Fruit fly (Drosophila melanogaster) whole organism, embryonic: ENCODE data around the gene Nepl3.

Experiments used
- CG10431 ChIP-seq: fragments of 200-800 bp; sonication (Bioruptor generic); optimal IDR thresholded peaks from 3 replicates; lab custom pipeline; 2018; ENCODE audit warnings: missing biosample characterization, mild to moderate bottlenecking, missing genetic modification characterization
- CG11560 ChIP-seq: fragments of 200-800 bp; sonication (Bioruptor generic); IDR thresholded peaks from 3 replicates; pipeline ENCODE4 v1.3.6; 2022; ENCODE audit warnings: missing biosample characterization, missing genetic modification characterization
- CG12769 ChIP-seq: fragments of 200-800 bp; sonication (Bioruptor generic); optimal IDR thresholded peaks from 2 replicates; lab custom pipeline; 2019; ENCODE audit warnings: missing biosample characterization, mild to moderate bottlenecking, missing genetic modification characterization, moderate library complexity
- CG12942 ChIP-seq: fragments of 200-800 bp; sonication (Bioruptor generic); optimal IDR thresholded peaks from 3 replicates; lab custom pipeline; 2016; ENCODE audit warnings: missing biosample characterization, missing genetic modification characterization
- CG13123 ChIP-seq: fragments of 200-800 bp; sonication (Bioruptor generic); optimal IDR thresholded peaks from 2 replicates; lab custom pipeline; 2016; ENCODE audit warnings: missing biosample characterization, missing genetic modification characterization
- CG13287 ChIP-seq: fragments of 200-800 bp; sonication (Bioruptor generic); IDR thresholded peaks from 2 replicates; pipeline ENCODE4 v1.3.6; 2022; ENCODE audit warnings: missing biosample characterization, missing genetic modification characterization; ENCODE audit not compliant: partially characterized antibody
- CG13894 ChIP-seq: fragments of 200-800 bp; sonication (Bioruptor generic); optimal IDR thresholded peaks from 3 replicates; lab custom pipeline; 2018; ENCODE audit warnings: missing biosample characterization, mild to moderate bottlenecking, missing genetic modification characterization, moderate library complexity
- CG2678 ChIP-seq: fragments of 200-800 bp; sonication (Bioruptor generic); optimal IDR thresholded peaks from 3 replicates; lab custom pipeline; 2019; ENCODE audit warnings: missing biosample characterization, mild to moderate bottlenecking, missing genetic modification characterization, moderate library complexity
- CG31365 ChIP-seq: fragments of 200-800 bp; sonication (Bioruptor generic); optimal IDR thresholded peaks from 2 replicates; lab custom pipeline; 2018; ENCODE audit warnings: missing biosample characterization, mild to moderate bottlenecking, missing genetic modification characterization
- CG3847 ChIP-seq: fragments of 200-800 bp; sonication (Bioruptor generic); IDR thresholded peaks from 2 replicates; pipeline ENCODE4 v1.3.6; 2022; ENCODE audit warnings: missing biosample characterization, missing genetic modification characterization
- CG7372 ChIP-seq: fragments of 200-800 bp; sonication (Bioruptor generic); IDR thresholded peaks from 2 replicates; pipeline ENCODE4 v1.3.6; 2022; ENCODE audit warnings: missing biosample characterization, missing genetic modification characterization
- CG7745 ChIP-seq: fragments of 200-800 bp; sonication (Bioruptor generic); optimal IDR thresholded peaks from 2 replicates; lab custom pipeline; 2018; ENCODE audit warnings: missing biosample characterization, mild to moderate bottlenecking, missing genetic modification characterization, moderate library complexity
- CG8359 ChIP-seq: fragments of 200-800 bp; sonication (Bioruptor generic); optimal IDR thresholded peaks from 2 replicates; lab custom pipeline; 2017; ENCODE audit warnings: missing biosample characterization, mild to moderate bottlenecking, missing genetic modification characterization, borderline replicate concordance
- Chrac-16 ChIP-seq: fragments of 200-800 bp; sonication (Bioruptor generic); optimal IDR thresholded peaks from 3 replicates; lab custom pipeline; 2016; ENCODE audit warnings: missing biosample characterization, missing genetic modification characterization
- E2f1 ChIP-seq: fragments of 200-800 bp; sonication (Bioruptor generic); IDR thresholded peaks from 2 replicates; pipeline ENCODE4 v1.3.6; 2022; ENCODE audit warnings: missing biosample characterization, missing genetic modification characterization
- Elba2 ChIP-seq: fragments of 200-800 bp; sonication (Bioruptor generic); optimal IDR thresholded peaks from 3 replicates; lab custom pipeline; 2016; ENCODE audit warnings: missing biosample characterization, missing genetic modification characterization
- H2.0 ChIP-seq: fragments of 200-800 bp; sonication (Bioruptor generic); IDR thresholded peaks from 2 replicates; pipeline ENCODE4 v1.3.6; 2022; ENCODE audit warnings: missing biosample characterization, missing genetic modification characterization
- HLH54F ChIP-seq: fragments of 200-800 bp; sonication (Bioruptor generic); optimal IDR thresholded peaks from 3 replicates; lab custom pipeline; 2016; ENCODE audit warnings: missing biosample characterization, missing genetic modification characterization
- HmgZ ChIP-seq: fragments of 200-800 bp; sonication (Bioruptor generic); optimal IDR thresholded peaks from 2 replicates; lab custom pipeline; 2018; ENCODE audit warnings: missing biosample characterization, mild to moderate bottlenecking, missing genetic modification characterization
- Hr78 ChIP-seq, 2 experiments: fragments of 200-800 bp in 1 of 2; fragments of >200 bp in 1 of 2; sonication (Bioruptor generic) in 1 of 2; optimal IDR thresholded peaks; 2 replicates each; lab custom pipeline; 2017 to 2019; ENCODE audit warnings: missing biosample characterization in 2 of 2, missing genetic modification characterization in 2 of 2, mild to moderate bottlenecking in 1 of 2, moderate library complexity in 1 of 2
- Hsf ChIP-seq: fragments of 200-800 bp; sonication (Bioruptor generic); optimal IDR thresholded peaks from 3 replicates; lab custom pipeline; 2016; ENCODE audit warnings: missing biosample characterization, missing genetic modification characterization
- Med ChIP-seq: fragments of 200-800 bp; sonication (Bioruptor generic); peaks from one replicate; lab custom pipeline; 2016; ENCODE audit warnings: missing biosample characterization, missing genetic modification characterization, mild to moderate bottlenecking, inconsistent platforms, moderate library complexity
- Side ChIP-seq: fragments of 200-800 bp; sonication (Bioruptor generic); optimal IDR thresholded peaks from 2 replicates; lab custom pipeline; 2016; ENCODE audit warnings: missing biosample characterization, missing genetic modification characterization
- Sry-β ChIP-seq: fragments of 200-800 bp; sonication (Bioruptor generic); optimal IDR thresholded peaks from 2 replicates; lab custom pipeline; 2018; ENCODE audit warnings: missing biosample characterization, mild to moderate bottlenecking, missing genetic modification characterization, moderate library complexity
- Sry-δ ChIP-seq: fragments of 200-800 bp; sonication (Bioruptor generic); optimal IDR thresholded peaks from 2 replicates; lab custom pipeline; 2016; ENCODE audit warnings: missing biosample characterization, missing genetic modification characterization
- Usf ChIP-seq: fragments of 200-800 bp; sonication (Bioruptor generic); optimal IDR thresholded peaks from 2 replicates; lab custom pipeline; 2017; ENCODE audit warnings: missing genotype, missing biosample characterization, missing genetic modification characterization
- Xrp1 ChIP-seq: fragments of 200-800 bp; sonication (Bioruptor generic); IDR thresholded peaks from 2 replicates; pipeline ENCODE4 v1.3.6; 2022; ENCODE audit warnings: missing biosample characterization, missing genetic modification characterization
- ac ChIP-seq: fragments of 200-800 bp; sonication (Bioruptor generic); optimal IDR thresholded peaks from 3 replicates; lab custom pipeline; 2017; ENCODE audit warnings: missing biosample characterization, mild to moderate bottlenecking, missing genetic modification characterization
- amos ChIP-seq: fragments of 200-800 bp; sonication (Bioruptor generic); IDR thresholded peaks from 2 replicates; pipeline ENCODE4 v1.3.6; 2022; ENCODE audit warnings: missing biosample characterization, missing genetic modification characterization; ENCODE audit not compliant: partially characterized antibody
- caup ChIP-seq: fragments of 200-800 bp; sonication (Bioruptor generic); optimal IDR thresholded peaks from 3 replicates; lab custom pipeline; 2017; ENCODE audit warnings: missing biosample characterization, mild to moderate bottlenecking, missing genetic modification characterization, moderate library complexity; ENCODE audit not compliant: severe bottlenecking
- disco-r ChIP-seq: fragments of 200-800 bp; sonication (Bioruptor generic); optimal IDR thresholded peaks from 2 replicates; lab custom pipeline; 2016; ENCODE audit warnings: missing biosample characterization, missing genetic modification characterization
- ewg ChIP-seq: fragments of 200-800 bp; sonication (Bioruptor generic); optimal IDR thresholded peaks from 3 replicates; lab custom pipeline; 2017; ENCODE audit warnings: mild to moderate bottlenecking, missing biosample characterization, missing genetic modification reagents, missing genetic modification characterization
- fd64A ChIP-seq: fragments of 200-800 bp; sonication (Bioruptor generic); optimal IDR thresholded peaks from 3 replicates; lab custom pipeline; 2018; ENCODE audit warnings: missing biosample characterization, mild to moderate bottlenecking, missing genetic modification characterization
- gcm ChIP-seq: fragments of 200-800 bp; sonication (Bioruptor generic); optimal IDR thresholded peaks from 2 replicates; lab custom pipeline; 2019; ENCODE audit warnings: missing biosample characterization, mild to moderate bottlenecking, missing genetic modification characterization, moderate library complexity
- gcm2 ChIP-seq: fragments of 200-800 bp; sonication (Bioruptor generic); optimal IDR thresholded peaks from 2 replicates; lab custom pipeline; 2016; ENCODE audit warnings: missing biosample characterization, missing genetic modification characterization
- insv ChIP-seq, 2 experiments: fragments of 200-800 bp; sonication (Bioruptor generic); optimal IDR thresholded peaks; 3 replicates each; lab custom pipeline; 2016 to 2018; ENCODE audit warnings: missing biosample characterization in 2 of 2, missing genetic modification characterization in 2 of 2
- kah ChIP-seq: fragments of 200-800 bp; sonication (Bioruptor generic); optimal IDR thresholded peaks from 2 replicates; lab custom pipeline; 2018; ENCODE audit warnings: missing biosample characterization, mild to moderate bottlenecking, missing genetic modification characterization
- klu ChIP-seq: fragments of 200-800 bp; sonication (Bioruptor generic); IDR thresholded peaks from 2 replicates; pipeline ENCODE4 v1.3.6; 2022; ENCODE audit warnings: missing biosample characterization, missing genetic modification characterization
- nerfin-2 ChIP-seq: fragments of 200-800 bp; sonication (Bioruptor generic); IDR thresholded peaks from 2 replicates; pipeline ENCODE4 v1.3.6; 2022; ENCODE audit warnings: missing biosample characterization, missing genetic modification characterization; ENCODE audit not compliant: partially characterized antibody
- pita ChIP-seq: fragments of 200-800 bp; sonication (Bioruptor generic); optimal IDR thresholded peaks from 2 replicates; lab custom pipeline; 2017; ENCODE audit warnings: missing biosample characterization, mild to moderate bottlenecking, missing genetic modification characterization
- pros ChIP-seq: fragments of 200-800 bp; sonication (Bioruptor generic); optimal IDR thresholded peaks from 3 replicates; lab custom pipeline; 2019; ENCODE audit warnings: missing biosample characterization, mild to moderate bottlenecking, missing genetic modification characterization, moderate library complexity
- pum ChIP-seq: fragments of 200-800 bp; sonication (Bioruptor generic); optimal IDR thresholded peaks from 2 replicates; lab custom pipeline; 2016; ENCODE audit warnings: missing biosample characterization, missing genetic modification characterization
- sd ChIP-seq: fragments of 200-800 bp; sonication (Bioruptor generic); optimal IDR thresholded peaks from 3 replicates; lab custom pipeline; 2018; ENCODE audit warnings: missing biosample characterization, mild to moderate bottlenecking, missing genetic modification characterization, moderate library complexity
- sim ChIP-seq: fragments of 200-800 bp; sonication (Bioruptor generic); IDR thresholded peaks from 2 replicates; pipeline ENCODE4 v1.3.6; 2022; ENCODE audit warnings: missing biosample characterization, missing genetic modification characterization
- sqz ChIP-seq: fragments of 200-800 bp; sonication (Bioruptor generic); optimal IDR thresholded peaks from 3 replicates; lab custom pipeline; 2018; ENCODE audit warnings: missing biosample characterization, mild to moderate bottlenecking, missing genetic modification characterization
- unc-4 ChIP-seq: fragments of 200-800 bp; sonication (Bioruptor generic); IDR thresholded peaks from 2 replicates; pipeline ENCODE4 v1.3.6; 2022; ENCODE audit warnings: missing biosample characterization, missing genetic modification characterization; ENCODE audit not compliant: partially characterized antibody
- unpg ChIP-seq: fragments of 200-800 bp; sonication (Bioruptor generic); optimal IDR thresholded peaks from 3 replicates; lab custom pipeline; 2018; ENCODE audit warnings: missing biosample characterization, mild to moderate bottlenecking, missing genetic modification characterization, moderate library complexity
- z ChIP-seq: fragments of 200-800 bp; sonication (Bioruptor generic); IDR thresholded peaks from 3 replicates; pipeline ENCODE4 v1.3.6; 2022; ENCODE audit warnings: missing biosample characterization, missing genetic modification characterization
- zen ChIP-seq: fragments of 200-800 bp; sonication (Bioruptor generic); optimal IDR thresholded peaks from 3 replicates; lab custom pipeline; 2018; ENCODE audit warnings: missing biosample characterization, mild to moderate bottlenecking, missing genetic modification characterization, moderate library complexity

Nepl3 gene

DNA sequence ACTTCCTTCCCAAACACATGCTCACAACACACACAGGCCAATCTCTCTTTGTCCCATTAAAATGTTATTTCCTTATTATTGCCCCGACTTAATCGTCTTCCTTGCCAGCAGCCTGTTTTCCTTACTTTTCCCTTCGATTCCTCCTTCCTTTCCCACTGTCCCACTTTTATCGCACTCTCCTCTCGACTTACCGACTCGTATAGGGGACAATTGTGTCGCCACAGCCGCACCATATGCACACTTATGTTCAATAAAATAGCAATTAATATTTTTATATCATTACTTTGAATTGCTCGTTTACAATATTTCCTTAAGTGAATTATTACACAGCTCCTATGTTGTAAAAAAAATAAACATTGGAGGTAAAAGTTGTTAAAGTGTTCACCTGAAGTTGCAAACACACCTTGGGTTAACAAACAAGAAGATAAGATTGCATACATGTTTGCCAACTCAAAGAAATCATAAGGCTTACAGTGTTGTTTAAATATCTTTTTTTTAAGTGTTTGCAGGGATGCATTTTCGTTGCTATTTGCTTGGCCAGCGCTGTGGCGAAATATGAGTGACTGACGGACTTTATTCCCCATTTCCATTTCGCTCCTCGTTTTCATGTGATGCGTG is 29.0 kb upstream of the Nepl3 start (continued):
- TF ChIP-seq insv (GFP tag; optimal IDR thresholded peaks at IDR 0.05; lab: Kevin White, UChicago), result no peak
- TF ChIP-seq ewg (GFP tag; lab: Kevin White, UChicago), result peak; percentile 66
- TF ChIP-seq Usf, result peak; percentile 39
- TF ChIP-seq CG12942 (GFP tag; lab: Kevin White, UChicago), result peak; percentile 59
- TF ChIP-seq CG13894, result peak; percentile 4
- TF ChIP-seq unc-4 (GFP tag; lab: Robert Waterston, UW), result no peak
- peak; percentile 55 for TF ChIP-seq Side (GFP tag; lab: Kevin White, UChicago)
- TF ChIP-seq zen (tag; lab: Kevin White, UChicago), result peak; percentile 58
- peak in 1 of 2 experiments; percentile 63 for TF ChIP-seq Hr78 (GFP tag; optimal IDR thresholded peaks at IDR 0.05; lab: Kevin White, UChicago)
- TF ChIP-seq E2f1 (GFP tag; lab: Robert Waterston, UW), result no peak
- no peak; the same call in 1 of the 2 replicates for TF ChIP-seq sim (GFP tag; lab: Robert Waterston, UW)
- TF ChIP-seq Elba2 (GFP tag; lab: Kevin White, UChicago), result no peak
- TF ChIP-seq CG8359, result peak; percentile 72
- peak; percentile 36 for TF ChIP-seq CG13123 (GFP tag; lab: Kevin White, UChicago)
- peak; percentile 90 for TF ChIP-seq CG2678 (tag; lab: Kevin White, UChicago)
- peak; percentile 50; the same call in 1 of the 2 replicates for TF ChIP-seq H2.0 (GFP tag; lab: Robert Waterston, UW)
- TF ChIP-seq HmgZ (tag; lab: Kevin White, UChicago), result peak; percentile 66
- TF ChIP-seq ac, result peak; percentile 43
- peak; percentile 65 for TF ChIP-seq gcm2 (GFP tag; lab: Kevin White, UChicago)
- TF ChIP-seq gcm (GFP tag; lab: Kevin White, UChicago), result peak; percentile 83
- peak; percentile 23 for TF ChIP-seq disco-r
- peak; percentile 36 for TF ChIP-seq CG3847 (GFP tag; lab: Robert Waterston, UW)
- peak; percentile 64 for TF ChIP-seq fd64A (GFP tag; lab: Kevin White, UChicago)
- TF ChIP-seq unpg (GFP tag; lab: Kevin White, UChicago), result peak; percentile 86
- TF ChIP-seq pros (GFP tag; lab: Kevin White, UChicago), result no peak
- peak; percentile 27 for TF ChIP-seq CG10431 (GFP tag; lab: Kevin White, UChicago)
- no peak for TF ChIP-seq CG7745 (tag; lab: Kevin White, UChicago)
- no peak for TF ChIP-seq klu (GFP tag; lab: Robert Waterston, UW)
- no peak for TF ChIP-seq pita (GFP tag; lab: Kevin White, UChicago)
- TF ChIP-seq kah (GFP tag; lab: Kevin White, UChicago), result peak; percentile 68
- TF ChIP-seq amos (GFP tag; lab: Robert Waterston, UW), result no peak
- no peak for TF ChIP-seq CG13287 (GFP tag; lab: Robert Waterston, UW)
- peak; percentile 72 for TF ChIP-seq Hsf (GFP tag; lab: Kevin White, UChicago)
- peak; percentile 93 for TF ChIP-seq Med (GFP tag; lab: Kevin White, UChicago)
- TF ChIP-seq Sry-δ (GFP tag; lab: Kevin White, UChicago), result peak; percentile 33
- peak; percentile 66 for TF ChIP-seq caup (GFP tag; lab: Kevin White, UChicago)
- TF ChIP-seq nerfin-2 (GFP tag; lab: Robert Waterston, UW), result no peak
- 0 out of 2 replicates have a peak, but pooled peaks have one; percentile 46 for TF ChIP-seq CG7372
- peak; percentile 58 for TF ChIP-seq HLH54F (GFP tag; lab: Kevin White, UChicago)
- peak; percentile 25 for TF ChIP-seq Sry-β
- peak; percentile 79 for TF ChIP-seq Xrp1
- peak; percentile 60 for TF ChIP-seq CG12769
- TF ChIP-seq Chrac-16, result peak; percentile 42
- TF ChIP-seq sqz, result peak; percentile 60
- TF ChIP-seq pum (GFP tag; lab: Kevin White, UChicago), result peak; percentile 55
- TF ChIP-seq CG31365, result peak; percentile 49
- TF ChIP-seq sd, result peak; percentile 27
- no peak for TF ChIP-seq CG11560 (tag; lab: Robert Waterston, UW)
- TF ChIP-seq z (GFP tag; lab: Robert Waterston, UW), result peak; percentile 30; the same call in 1 of the 3 replicates
